Fruit fly (Drosophila melanogaster): ENCODE data around the gene CG2772.
A peak's percentile ranks its signal among the peaks of the same experiment; 100 is the strongest.

DNA sequence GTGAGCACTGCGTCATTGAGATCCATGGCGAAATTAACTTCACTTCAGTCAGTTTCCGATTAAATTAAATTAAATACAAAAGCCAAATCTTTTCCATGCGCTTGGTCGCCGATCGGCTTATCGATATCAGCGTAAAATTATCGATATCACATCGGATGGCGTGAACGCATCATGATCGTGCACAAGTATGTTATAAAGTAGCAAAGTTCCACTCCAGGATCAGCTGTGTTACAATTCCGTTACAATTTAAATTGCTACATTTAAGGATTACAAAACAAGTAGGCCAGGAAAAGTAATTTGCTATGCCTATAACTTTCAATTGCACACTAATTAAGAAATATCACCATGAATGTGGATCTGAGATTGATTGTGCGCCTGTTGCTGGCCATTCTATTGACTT lies 24.1 kb downstream of the CG2772 start, which contains the start of the genes Pif1 and CG31776:
- peak; percentile 60 to 66 for TF ChIP-seq CTCF (optimal IDR thresholded peaks at IDR 0.05)
- TF ChIP-seq CG8478 (optimal IDR thresholded peaks at IDR 0.05), result no peak

Measured in S2 (cell line).